Fruit fly (Drosophila melanogaster) whole organism, embryonic: ENCODE measurements around the gene prg.
A peak's percentile ranks its signal among the peaks of the same experiment; 100 is the strongest.

Experiments
- Awh ChIP-seq: fragments of 200-800 bp; sonication (Bioruptor generic); IDR thresholded peaks from 2 replicates; pipeline ENCODE4, ENCODE4 v1.3.6; 2022; ENCODE audit warnings: missing biosample characterization, missing genetic modification characterization
- CG10209 ChIP-seq: fragments of 200-800 bp; sonication (Bioruptor generic); optimal IDR thresholded peaks from 3 replicates; lab custom pipeline; 2017; ENCODE audit warnings: missing biosample characterization, mild to moderate bottlenecking, missing genetic modification characterization, missing genetic modification reagents
- CG10321 ChIP-seq: fragments of 200-800 bp; sonication (Bioruptor generic); IDR thresholded peaks from 2 replicates; pipeline ENCODE4 v1.3.6; 2022; ENCODE audit warnings: missing biosample characterization, missing genetic modification characterization
- CG10565 ChIP-seq: fragments of 200-800 bp; sonication (Bioruptor generic); optimal IDR thresholded peaks from 3 replicates; lab custom pipeline; 2016; ENCODE audit warnings: missing biosample characterization, mild to moderate bottlenecking, missing genetic modification characterization
- CG1233 ChIP-seq: fragments of 200-800 bp; sonication (Bioruptor generic); optimal IDR thresholded peaks from 4 replicates; lab custom pipeline; 2018; ENCODE audit warnings: missing biosample characterization, mild to moderate bottlenecking, missing genetic modification characterization
- CG13424 ChIP-seq: fragments of 200-800 bp; sonication (Bioruptor generic); optimal IDR thresholded peaks from 2 replicates; lab custom pipeline; 2019; ENCODE audit warnings: missing biosample characterization, mild to moderate bottlenecking, missing genetic modification characterization, moderate library complexity
- CG14014 ChIP-seq: fragments of 200-800 bp; sonication (Bioruptor generic); IDR thresholded peaks from 2 replicates; pipeline ENCODE4 v1.3.6; 2022; ENCODE audit warnings: missing biosample characterization, missing genetic modification characterization
- CG1603 ChIP-seq: fragments of 200-800 bp; sonication (Bioruptor generic); optimal IDR thresholded peaks from 2 replicates; lab custom pipeline; 2019; ENCODE audit warnings: missing biosample characterization, mild to moderate bottlenecking, missing genetic modification characterization, moderate library complexity
- CG17186 ChIP-seq: fragments of 200-800 bp; sonication (Bioruptor generic); optimal IDR thresholded peaks from 3 replicates; lab custom pipeline; 2017; ENCODE audit warnings: missing biosample characterization, missing genetic modification reagents, missing genetic modification characterization
- CG17385 ChIP-seq: fragments of 200-800 bp; sonication (Bioruptor generic); optimal IDR thresholded peaks from 3 replicates; lab custom pipeline; 2018; ENCODE audit warnings: missing biosample characterization, mild to moderate bottlenecking, missing genetic modification characterization
- CG17568 ChIP-seq: fragments of 200-800 bp; sonication (Bioruptor generic); optimal IDR thresholded peaks from 2 replicates; lab custom pipeline; 2018; ENCODE audit warnings: missing biosample characterization, mild to moderate bottlenecking, missing genetic modification characterization, moderate library complexity
- CG2129 ChIP-seq: fragments of 200-800 bp; sonication (Bioruptor generic); IDR thresholded peaks from 2 replicates; pipeline ENCODE4 v1.3.6; 2022; ENCODE audit warnings: missing biosample characterization, missing genetic modification characterization; ENCODE audit not compliant: partially characterized antibody
- CG31388 ChIP-seq: fragments of 200-800 bp; sonication (Bioruptor generic); optimal IDR thresholded peaks from 2 replicates; lab custom pipeline; 2016; ENCODE audit warnings: missing biosample characterization, missing genetic modification characterization
- CG34376 ChIP-seq: fragments of 200-800 bp; sonication (Bioruptor generic); optimal IDR thresholded peaks from 2 replicates; lab custom pipeline; 2018; ENCODE audit warnings: missing biosample characterization, mild to moderate bottlenecking, missing genetic modification characterization
- CG34422 ChIP-seq: fragments of 200-800 bp; sonication (Bioruptor generic); IDR thresholded peaks from 3 replicates; pipeline ENCODE4 v1.3.6; 2022; ENCODE audit warnings: missing biosample characterization, missing genetic modification characterization
- CG4282 ChIP-seq: fragments of 200-800 bp; sonication (Bioruptor generic); optimal IDR thresholded peaks from 2 replicates; lab custom pipeline; 2016; ENCODE audit warnings: missing biosample characterization, missing genetic modification characterization
- CG6813 ChIP-seq: fragments of 200-800 bp; sonication (Bioruptor generic); optimal IDR thresholded peaks from 2 replicates; lab custom pipeline; 2017; ENCODE audit warnings: missing biosample characterization, missing genetic modification characterization, mild to moderate bottlenecking, moderate library complexity, missing genetic modification reagents
- CG7786 ChIP-seq: fragments of 200-800 bp; sonication (Bioruptor generic); optimal IDR thresholded peaks from 2 replicates; lab custom pipeline; 2016; ENCODE audit warnings: missing biosample characterization, missing genetic modification characterization
- CG8290 ChIP-seq, 3 experiments: fragments of 200-800 bp; sonication (Bioruptor generic); optimal IDR thresholded peaks; 2 replicates each; lab custom pipeline; 2016 to 2019; ENCODE audit warnings: missing biosample characterization in 3 of 3, missing genetic modification characterization in 3 of 3, mild to moderate bottlenecking in 2 of 3, moderate library complexity in 1 of 3
- CG8478 ChIP-seq: fragments of >200 bp; optimal IDR thresholded peaks from 2 replicates; lab custom pipeline; 2018
- CkIIα-i1 ChIP-seq: fragments of 200-800 bp; sonication (Bioruptor generic); IDR thresholded peaks from 2 replicates; pipeline ENCODE4 v1.3.6; 2022; ENCODE audit warnings: missing biosample characterization, missing genetic modification characterization
- CoRest ChIP-seq: fragments of 200-800 bp; sonication (Bioruptor generic); optimal IDR thresholded peaks from 3 replicates; lab custom pipeline; 2018; ENCODE audit warnings: missing biosample characterization, mild to moderate bottlenecking, missing genetic modification characterization, moderate library complexity
- HLH3B ChIP-seq: fragments of 200-800 bp; sonication (Bioruptor generic); IDR thresholded peaks from 2 replicates; pipeline ENCODE4 v1.3.6; 2022; ENCODE audit warnings: missing biosample characterization, missing genetic modification characterization
- Hmr ChIP-seq: fragments of 200-800 bp; sonication (Bioruptor generic); optimal IDR thresholded peaks from 3 replicates; lab custom pipeline; 2017; ENCODE audit warnings: mild to moderate bottlenecking, missing biosample characterization, missing genetic modification reagents, missing genetic modification characterization
- MESR4 ChIP-seq: fragments of 200-800 bp; sonication (Bioruptor generic); optimal IDR thresholded peaks from 2 replicates; lab custom pipeline; 2018; ENCODE audit warnings: missing biosample characterization, mild to moderate bottlenecking, missing genetic modification characterization, moderate library complexity
- Meics ChIP-seq: fragments of 200-800 bp; sonication (Bioruptor generic); optimal IDR thresholded peaks from 2 replicates; lab custom pipeline; 2017; ENCODE audit warnings: missing biosample characterization, mild to moderate bottlenecking, missing genetic modification characterization
- NFAT ChIP-seq: fragments of 200-800 bp; sonication (Bioruptor generic); IDR thresholded peaks from 2 replicates; pipeline ENCODE4 v1.3.6; 2022; ENCODE audit warnings: missing biosample characterization, missing genetic modification characterization
- Rx ChIP-seq: fragments of 200-800 bp; sonication (Bioruptor generic); IDR thresholded peaks from 2 replicates; pipeline ENCODE4 v1.3.6; 2022; ENCODE audit warnings: missing biosample characterization, missing genetic modification characterization
- Stat92E ChIP-seq, 3 experiments: fragments of >200 bp in 2 of 3; fragments of 200-800 bp in 1 of 3; sonication (Bioruptor generic) in 1 of 3; optimal IDR thresholded peaks; 2 replicates each; lab custom pipeline; 2017 to 2019; ENCODE audit warnings: missing biosample characterization in 3 of 3, missing genetic modification characterization in 3 of 3, mild to moderate bottlenecking in 1 of 3, moderate library complexity in 1 of 3
- Taf1 ChIP-seq: fragments of 200-800 bp; sonication (Bioruptor generic); IDR thresholded peaks from 2 replicates; pipeline ENCODE4 v1.3.6; 2022; ENCODE audit warnings: missing biosample characterization, missing genetic modification characterization
- abd-A ChIP-seq: fragments of 200-800 bp; sonication (Bioruptor generic); optimal IDR thresholded peaks from 3 replicates; lab custom pipeline; 2019; ENCODE audit warnings: missing biosample characterization, mild to moderate bottlenecking, missing genetic modification characterization, moderate library complexity
- esg ChIP-seq: fragments of 200-800 bp; sonication (Bioruptor generic); conservative IDR thresholded peaks from 2 replicates; pipeline ENCODE4 v1.3.6; 2022; ENCODE audit warnings: missing biosample characterization, missing genetic modification characterization
- eve ChIP-seq, 2 experiments: fragments of >200 bp; optimal IDR thresholded peaks; 2 replicates each; lab custom pipeline; 2017; ENCODE audit warnings: missing biosample characterization in 2 of 2, missing genetic modification characterization in 2 of 2
- exex ChIP-seq: fragments of 200-800 bp; sonication (Bioruptor generic); optimal IDR thresholded peaks from 4 replicates; lab custom pipeline; 2018; ENCODE audit warnings: missing biosample characterization, mild to moderate bottlenecking, missing genetic modification characterization, moderate library complexity
- fd96Cb ChIP-seq: fragments of 200-800 bp; sonication (Bioruptor generic); optimal IDR thresholded peaks from 2 replicates; lab custom pipeline; 2018; ENCODE audit warnings: missing biosample characterization, mild to moderate bottlenecking, missing genetic modification characterization, moderate library complexity
- gcm2 ChIP-seq: fragments of 200-800 bp; sonication (Bioruptor generic); optimal IDR thresholded peaks from 2 replicates; lab custom pipeline; 2016; ENCODE audit warnings: missing biosample characterization, missing genetic modification characterization
- grn ChIP-seq: fragments of 200-800 bp; sonication (Bioruptor generic); optimal IDR thresholded peaks from 3 replicates; lab custom pipeline; 2017; ENCODE audit warnings: missing biosample characterization, missing genetic modification characterization
- gro ChIP-seq: fragments of 200-800 bp; sonication (Bioruptor generic); optimal IDR thresholded peaks from 2 replicates; lab custom pipeline; 2016; ENCODE audit warnings: missing biosample characterization, missing genetic modification characterization
- kah ChIP-seq: fragments of 200-800 bp; sonication (Bioruptor generic); optimal IDR thresholded peaks from 2 replicates; lab custom pipeline; 2018; ENCODE audit warnings: missing biosample characterization, mild to moderate bottlenecking, missing genetic modification characterization
- kni ChIP-seq: fragments of 200-800 bp; sonication (Bioruptor generic); optimal IDR thresholded peaks from 3 replicates; lab custom pipeline; 2017; ENCODE audit warnings: mild to moderate bottlenecking, missing biosample characterization, missing genetic modification reagents, missing genetic modification characterization
- nmo ChIP-seq: fragments of 200-800 bp; sonication (Bioruptor generic); optimal IDR thresholded peaks from 2 replicates; lab custom pipeline; 2018; ENCODE audit warnings: missing biosample characterization, mild to moderate bottlenecking, missing genetic modification characterization, moderate library complexity
- pros ChIP-seq: fragments of 200-800 bp; sonication (Bioruptor generic); optimal IDR thresholded peaks from 3 replicates; lab custom pipeline; 2019; ENCODE audit warnings: missing biosample characterization, mild to moderate bottlenecking, missing genetic modification characterization, moderate library complexity
- run ChIP-seq: fragments of 200-800 bp; sonication (Bioruptor generic); optimal IDR thresholded peaks from 3 replicates; lab custom pipeline; 2018; ENCODE audit warnings: missing biosample characterization, mild to moderate bottlenecking, missing genetic modification characterization
- sna ChIP-seq: fragments of 200-800 bp; sonication (Bioruptor generic); IDR thresholded peaks from 2 replicates; pipeline ENCODE4 v1.3.6; 2022; ENCODE audit warnings: missing biosample characterization, missing genetic modification characterization; ENCODE audit not compliant: partially characterized antibody
- ssp ChIP-seq: fragments of 200-800 bp; sonication (Bioruptor generic); IDR thresholded peaks from 2 replicates; pipeline ENCODE4 v1.3.6; 2022; ENCODE audit warnings: missing biosample characterization, missing genetic modification characterization
- tll ChIP-seq, 2 experiments: fragments of 200-800 bp in 1 of 2; fragments of >200 bp in 1 of 2; sonication (Bioruptor generic) in 1 of 2; optimal IDR thresholded peaks; 2 replicates each; lab custom pipeline; 2017 to 2019; ENCODE audit warnings: missing biosample characterization in 2 of 2, missing genetic modification characterization in 2 of 2, mild to moderate bottlenecking in 1 of 2, moderate library complexity in 1 of 2
- trem ChIP-seq: fragments of 200-800 bp; optimal IDR thresholded peaks from 3 replicates; lab custom pipeline; 2019; ENCODE audit warnings: missing biosample characterization, mild to moderate bottlenecking, missing genetic modification characterization, moderate library complexity
- tup ChIP-seq: fragments of 200-800 bp; sonication (Bioruptor generic); optimal IDR thresholded peaks from 2 replicates; lab custom pipeline; 2016; ENCODE audit warnings: missing biosample characterization, mild to moderate bottlenecking, missing genetic modification characterization, moderate library complexity
- unc-4 ChIP-seq: fragments of 200-800 bp; sonication (Bioruptor generic); IDR thresholded peaks from 2 replicates; pipeline ENCODE4 v1.3.6; 2022; ENCODE audit warnings: missing biosample characterization, missing genetic modification characterization; ENCODE audit not compliant: partially characterized antibody

prg gene

dm6 chr2L:8423460-8424089, 40.7 kb upstream of the prg start (continued):
- TF ChIP-seq trem (tag; lab: Kevin White, UChicago) (no peak), gcm2 (GFP tag; lab: Kevin White, UChicago) (no peak), gro (GFP tag; lab: Kevin White, UChicago) (no peak), sna (GFP tag; lab: Robert Waterston, UW) (no peak), Taf1 (no peak), CG8478 (no peak), run (tag; lab: Kevin White, UChicago) (no peak), eve (GFP tag; optimal IDR thresholded peaks at IDR 0.05; lab: Kevin White, UChicago) (peak in 1 of 2 experiments; percentile 67), abd-A (no peak), CoRest (tag; lab: Kevin White, UChicago) (no peak), CG31388 (GFP tag; lab: Kevin White, UChicago) (no peak), CG10209 (GFP tag; lab: Kevin White, UChicago) (no peak), CG17186 (GFP tag; lab: Kevin White, UChicago) (no peak), Meics (GFP tag; lab: Kevin White, UChicago) (no peak), CG10565 (GFP tag; lab: Kevin White, UChicago) (no peak), grn (GFP tag; lab: Kevin White, UChicago) (peak; percentile 55), CkIIα-i1 (GFP tag; lab: Robert Waterston, UW) (no peak), CG8290 (GFP tag; optimal IDR thresholded peaks at IDR 0.05; lab: Kevin White, UChicago) (no peak), CG8290 (tag; optimal IDR thresholded peaks at IDR 0.05; lab: Kevin White, UChicago) (no peak), tup (GFP tag; lab: Kevin White, UChicago) (no peak), kni (GFP tag; lab: Kevin White, UChicago) (peak; percentile 63), CG1603 (peak; percentile 34), pros (GFP tag; lab: Kevin White, UChicago) (no peak), fd96Cb (tag; lab: Kevin White, UChicago) (no peak), kah (GFP tag; lab: Kevin White, UChicago) (no peak), CG17568 (no peak), ssp (GFP tag; lab: Robert Waterston, UW) (no peak), Rx (no peak), CG34376 (no peak), CG34422 (GFP tag; lab: Robert Waterston, UW) (no peak), CG7786 (GFP tag; lab: Kevin White, UChicago) (no peak), CG13424 (tag; lab: Kevin White, UChicago) (peak; percentile 14), nmo (GFP tag; lab: Kevin White, UChicago) (no peak), NFAT (GFP tag; lab: Robert Waterston, UW) (no peak), CG14014 (GFP tag; lab: Robert Waterston, UW) (no peak), CG17385 (GFP tag; lab: Kevin White, UChicago) (no peak), Stat92E (GFP tag; optimal IDR thresholded peaks at IDR 0.05; lab: Kevin White, UChicago) (no peak), HLH3B (no peak), CG1233 (GFP tag; lab: Kevin White, UChicago) (no peak), unc-4 (GFP tag; lab: Robert Waterston, UW) (no peak), MESR4 (no peak), CG6813 (GFP tag; lab: Kevin White, UChicago) (no peak), Awh (GFP tag; lab: Robert Waterston, UW) (no peak), exex (no peak), Hmr (GFP tag; lab: Kevin White, UChicago) (no peak), esg (GFP tag; lab: Robert Waterston, UW) (no peak), CG4282 (GFP tag; lab: Kevin White, UChicago) (no peak), CG10321 (GFP tag; lab: Robert Waterston, UW) (no peak), CG2129 (GFP tag; lab: Robert Waterston, UW) (no peak), tll (GFP tag; optimal IDR thresholded peaks at IDR 0.05; lab: Kevin White, UChicago) (no peak)
